Fruit fly (Drosophila melanogaster) whole organism, embryonic: ENCODE measurements around the gene alpha-PheRS.

ENCODE experiments used
- Ada2b ChIP-seq: fragments of 200-800 bp; sonication (Bioruptor generic); IDR thresholded peaks from 2 replicates; pipeline ENCODE4 v1.3.6; 2022; ENCODE audit warnings: missing biosample characterization, missing genetic modification characterization
- Aef1 ChIP-seq: fragments of 200-800 bp; sonication (Bioruptor generic); IDR thresholded peaks from 3 replicates; pipeline ENCODE4 v1.3.6; 2022; ENCODE audit warnings: missing biosample characterization, missing genetic modification characterization
- Awh ChIP-seq: fragments of 200-800 bp; sonication (Bioruptor generic); IDR thresholded peaks from 2 replicates; pipeline ENCODE4, ENCODE4 v1.3.6; 2022; ENCODE audit warnings: missing biosample characterization, missing genetic modification characterization
- CG1024 ChIP-seq: fragments of 200-800 bp; sonication (Bioruptor generic); IDR thresholded peaks from 2 replicates; pipeline ENCODE4 v1.3.6; 2022; ENCODE audit warnings: missing biosample characterization, missing genetic modification characterization
- CG10274 ChIP-seq: fragments of 200-800 bp; sonication (Bioruptor generic); optimal IDR thresholded peaks from 3 replicates; lab custom pipeline; 2017; ENCODE audit warnings: missing biosample characterization, mild to moderate bottlenecking, missing genetic modification characterization
- CG10431 ChIP-seq: fragments of 200-800 bp; sonication (Bioruptor generic); optimal IDR thresholded peaks from 3 replicates; lab custom pipeline; 2018; ENCODE audit warnings: missing biosample characterization, mild to moderate bottlenecking, missing genetic modification characterization
- CG14965 ChIP-seq: fragments of 200-800 bp; sonication (Bioruptor generic); optimal IDR thresholded peaks from 2 replicates; lab custom pipeline; 2016; ENCODE audit warnings: missing biosample characterization, missing genetic modification characterization, borderline replicate concordance
- CG3065 ChIP-seq: fragments of 200-800 bp; sonication (Bioruptor generic); optimal IDR thresholded peaks from 2 replicates; lab custom pipeline; 2016; ENCODE audit warnings: missing biosample characterization, missing genetic modification characterization
- CG4854 ChIP-seq: fragments of 200-800 bp; sonication (Bioruptor generic); optimal IDR thresholded peaks from 2 replicates; lab custom pipeline; 2016; ENCODE audit warnings: missing biosample characterization, missing genetic modification characterization, inconsistent platforms
- CG6654 ChIP-seq: fragments of 200-800 bp; sonication (Bioruptor generic); optimal IDR thresholded peaks from 2 replicates; lab custom pipeline; 2017; ENCODE audit warnings: missing biosample characterization, mild to moderate bottlenecking, missing genetic modification characterization
- CG6683 ChIP-seq: fragments of 200-800 bp; sonication (Bioruptor generic); optimal IDR thresholded peaks from 2 replicates; lab custom pipeline; 2017; ENCODE audit warnings: missing biosample characterization, mild to moderate bottlenecking, missing genetic modification characterization, missing genetic modification reagents
- CG7556 ChIP-seq: fragments of 200-800 bp; sonication (Bioruptor generic); optimal IDR thresholded peaks from 2 replicates; lab custom pipeline; 2017; ENCODE audit warnings: missing biosample characterization, mild to moderate bottlenecking, missing genetic modification characterization
- CG7963 ChIP-seq: fragments of 200-800 bp; sonication (Bioruptor generic); IDR thresholded peaks from 3 replicates; pipeline ENCODE4 v1.3.6; 2022; ENCODE audit warnings: missing biosample characterization, missing genetic modification characterization; ENCODE audit not compliant: partially characterized antibody
- CG8359 ChIP-seq: fragments of 200-800 bp; sonication (Bioruptor generic); optimal IDR thresholded peaks from 2 replicates; lab custom pipeline; 2017; ENCODE audit warnings: missing biosample characterization, mild to moderate bottlenecking, missing genetic modification characterization, borderline replicate concordance
- CG9797 ChIP-seq: fragments of 200-800 bp; sonication (Bioruptor generic); optimal IDR thresholded peaks from 3 replicates; lab custom pipeline; 2018; ENCODE audit warnings: missing biosample characterization, mild to moderate bottlenecking, missing genetic modification characterization
- Dad ChIP-seq: fragments of 200-800 bp; sonication (Bioruptor generic); optimal IDR thresholded peaks from 3 replicates; lab custom pipeline; 2016; ENCODE audit warnings: missing biosample characterization, missing genetic modification characterization
- Dek ChIP-seq: fragments of 200-800 bp; sonication (Bioruptor generic); optimal IDR thresholded peaks from 3 replicates; lab custom pipeline; 2019; ENCODE audit warnings: missing biosample characterization, mild to moderate bottlenecking, missing genetic modification characterization, moderate library complexity
- Dip3 ChIP-seq: fragments of 200-800 bp; sonication (Bioruptor generic); optimal IDR thresholded peaks from 3 replicates; lab custom pipeline; 2016; ENCODE audit warnings: missing biosample characterization, missing genetic modification characterization
- ERR ChIP-seq: fragments of 200-800 bp; sonication (Bioruptor generic); optimal IDR thresholded peaks from 2 replicates; lab custom pipeline; 2016; ENCODE audit warnings: missing biosample characterization, missing genetic modification characterization
- Ets65A ChIP-seq: fragments of 200-800 bp; sonication (Bioruptor generic); peaks from one replicate; lab custom pipeline; 2016; ENCODE audit warnings: missing biosample characterization, missing genetic modification characterization
- Fer1 ChIP-seq: fragments of 200-800 bp; sonication (Bioruptor generic); optimal IDR thresholded peaks from 2 replicates; lab custom pipeline; 2017; ENCODE audit warnings: missing biosample characterization, mild to moderate bottlenecking, missing genetic modification characterization
- Lhr ChIP-seq: fragments of 200-800 bp; sonication (Bioruptor generic); optimal IDR thresholded peaks from 3 replicates; lab custom pipeline; 2017; ENCODE audit warnings: mild to moderate bottlenecking, missing biosample characterization, missing genetic modification reagents, missing genetic modification characterization
- Lim3 ChIP-seq: fragments of 200-800 bp; sonication (Bioruptor generic); IDR thresholded peaks from 2 replicates; pipeline ENCODE4 v1.3.6; 2022; ENCODE audit warnings: missing biosample characterization, missing genetic modification characterization
- Max ChIP-seq: fragments of 200-800 bp; sonication (Bioruptor generic); optimal IDR thresholded peaks from 2 replicates; lab custom pipeline; 2016; ENCODE audit warnings: missing biosample characterization, mild to moderate bottlenecking, missing genetic modification characterization
- Mrtf ChIP-seq: fragments of 200-800 bp; sonication (Bioruptor generic); IDR thresholded peaks from 3 replicates; pipeline ENCODE4 v1.3.6; 2022; ENCODE audit warnings: missing biosample characterization, missing genetic modification characterization
- PHDP ChIP-seq: fragments of 200-800 bp; sonication (Bioruptor generic); optimal IDR thresholded peaks from 3 replicates; lab custom pipeline; 2018; ENCODE audit warnings: missing biosample characterization, mild to moderate bottlenecking, missing genetic modification characterization, moderate library complexity
- Poxn ChIP-seq: fragments of 200-800 bp; sonication (Bioruptor generic); IDR thresholded peaks from 2 replicates; pipeline ENCODE4 v1.3.6; 2022; ENCODE audit warnings: missing biosample characterization, missing genetic modification characterization
- Ptx1 ChIP-seq: fragments of 200-800 bp; sonication (Bioruptor generic); IDR thresholded peaks from 2 replicates; pipeline ENCODE4 v1.3.6; 2022; ENCODE audit warnings: missing biosample characterization, missing genetic modification characterization
- Ravus ChIP-seq: fragments of 200-800 bp; sonication (Bioruptor generic); IDR thresholded peaks from 2 replicates; pipeline ENCODE4 v1.3.6; 2022; ENCODE audit warnings: missing biosample characterization, missing genetic modification characterization
- Scr ChIP-seq: fragments of 200-800 bp; sonication (Bioruptor generic); IDR thresholded peaks from 2 replicates; pipeline ENCODE4 v1.3.6; 2022; ENCODE audit warnings: missing biosample characterization, missing genetic modification characterization; ENCODE audit not compliant: partially characterized antibody
- Xrp1 ChIP-seq: fragments of 200-800 bp; sonication (Bioruptor generic); IDR thresholded peaks from 2 replicates; pipeline ENCODE4 v1.3.6; 2022; ENCODE audit warnings: missing biosample characterization, missing genetic modification characterization
- ab ChIP-seq: fragments of 200-800 bp; sonication (Bioruptor generic); optimal IDR thresholded peaks from 2 replicates; lab custom pipeline; 2016; ENCODE audit warnings: missing biosample characterization, missing genetic modification characterization
- ap ChIP-seq: fragments of 200-800 bp; sonication (Bioruptor generic); IDR thresholded peaks from 2 replicates; pipeline ENCODE4 v1.3.6; 2022; ENCODE audit warnings: missing biosample characterization, missing genetic modification characterization
- bab2 ChIP-seq: fragments of 200-800 bp; sonication (Bioruptor generic); optimal IDR thresholded peaks from 2 replicates; lab custom pipeline; 2016; ENCODE audit warnings: missing biosample characterization, missing genetic modification characterization
- bigmax ChIP-seq: fragments of 200-800 bp; sonication (Bioruptor generic); optimal IDR thresholded peaks from 2 replicates; lab custom pipeline; 2018; ENCODE audit warnings: missing biosample characterization, mild to moderate bottlenecking, missing genetic modification characterization
- disco-r ChIP-seq: fragments of 200-800 bp; sonication (Bioruptor generic); optimal IDR thresholded peaks from 2 replicates; lab custom pipeline; 2016; ENCODE audit warnings: missing biosample characterization, missing genetic modification characterization
- fd64A ChIP-seq: fragments of 200-800 bp; sonication (Bioruptor generic); optimal IDR thresholded peaks from 3 replicates; lab custom pipeline; 2018; ENCODE audit warnings: missing biosample characterization, mild to moderate bottlenecking, missing genetic modification characterization
- fru ChIP-seq: fragments of >200 bp; optimal IDR thresholded peaks from 2 replicates; lab custom pipeline; 2017
- gce ChIP-seq: fragments of 200-800 bp; sonication (Bioruptor generic); IDR thresholded peaks from 3 replicates; pipeline ENCODE4 v1.3.6; 2022; ENCODE audit warnings: missing biosample characterization, missing genetic modification characterization
- gfzf ChIP-seq: fragments of 200-800 bp; sonication (Bioruptor generic); optimal IDR thresholded peaks from 2 replicates; lab custom pipeline; 2016; ENCODE audit warnings: missing biosample characterization, mild to moderate bottlenecking, missing genetic modification characterization, moderate library complexity
- gsb-n ChIP-seq: fragments of 200-800 bp; sonication (Bioruptor generic); optimal IDR thresholded peaks from 3 replicates; lab custom pipeline; 2018; ENCODE audit warnings: missing biosample characterization, mild to moderate bottlenecking, missing genetic modification characterization
- ham ChIP-seq: fragments of 200-800 bp; sonication (Bioruptor generic); IDR thresholded peaks from 2 replicates; pipeline ENCODE4 v1.3.6; 2022; ENCODE audit warnings: missing biosample characterization, missing genetic modification characterization
- mld ChIP-seq: fragments of 200-800 bp; sonication (Bioruptor generic); IDR thresholded peaks from 3 replicates; pipeline ENCODE4 v1.3.6; 2022; ENCODE audit warnings: missing biosample characterization, missing genetic modification characterization; ENCODE audit not compliant: partially characterized antibody
- oc ChIP-seq: fragments of 200-800 bp; sonication (Bioruptor generic); optimal IDR thresholded peaks from 2 replicates; lab custom pipeline; 2018; ENCODE audit warnings: missing biosample characterization, mild to moderate bottlenecking, missing genetic modification characterization, moderate library complexity
- org-1 ChIP-seq: fragments of 200-800 bp; sonication (Bioruptor generic); optimal IDR thresholded peaks from 2 replicates; lab custom pipeline; 2017; ENCODE audit warnings: missing biosample characterization, missing genetic modification characterization
- sens-2 ChIP-seq: fragments of 200-800 bp; sonication (Bioruptor generic); IDR thresholded peaks from 2 replicates; pipeline ENCODE4 v1.3.6; 2022; ENCODE audit warnings: missing biosample characterization, missing genetic modification characterization
- seq ChIP-seq: fragments of 200-800 bp; sonication (Bioruptor generic); IDR thresholded peaks from 2 replicates; pipeline ENCODE4 v1.3.6; 2022; ENCODE audit warnings: missing biosample characterization, missing genetic modification characterization
- slp2 ChIP-seq: fragments of 200-800 bp; sonication (Bioruptor generic); optimal IDR thresholded peaks from 2 replicates; lab custom pipeline; 2016; ENCODE audit warnings: missing biosample characterization, missing genetic modification characterization
- sug ChIP-seq: fragments of 200-800 bp; optimal IDR thresholded peaks from 2 replicates; lab custom pipeline; 2019; ENCODE audit warnings: missing biosample characterization, mild to moderate bottlenecking, missing genetic modification characterization, moderate library complexity
- tin ChIP-seq: fragments of 200-800 bp; sonication (Bioruptor generic); optimal IDR thresholded peaks from 3 replicates; lab custom pipeline; 2016; ENCODE audit warnings: missing biosample characterization, missing genetic modification characterization
- vnd ChIP-seq: fragments of 200-800 bp; sonication (Bioruptor generic); IDR thresholded peaks from 3 replicates; pipeline ENCODE4 v1.3.6; 2022; ENCODE audit warnings: missing biosample characterization, missing genetic modification characterization; ENCODE audit not compliant: partially characterized antibody
- zfh1 ChIP-seq: fragments of 200-800 bp; sonication (Bioruptor generic); IDR thresholded peaks from 3 replicates; pipeline ENCODE4 v1.3.6; 2022; ENCODE audit warnings: missing biosample characterization, missing genetic modification characterization

alpha-PheRS gene

dm6 chrX:8157294-8157693 is 11.9 kb upstream of the alpha-PheRS start, which contains the start of the genes Traf6 and GIIIspla2:
Traf6 (minus strand) TSS chrX:8157386.
GIIIspla2 (plus strand) TSS chrX:8157628.
- TF ChIP-seq CG7556 (GFP tag; lab: Kevin White, UChicago), result peak; percentile 63
- peak; percentile 56 for TF ChIP-seq seq (GFP tag; lab: Robert Waterston, UW)
- peak; percentile 52 for TF ChIP-seq ap (GFP tag; lab: Robert Waterston, UW)
- no peak for TF ChIP-seq bigmax (GFP tag; lab: Kevin White, UChicago)
- TF ChIP-seq gsb-n (tag; lab: Kevin White, UChicago), result no peak
- TF ChIP-seq vnd, result no peak
- 0 out of 3 replicates have a peak, but pooled peaks have one; percentile 14 for TF ChIP-seq gce
- peak; percentile 68 for TF ChIP-seq tin (GFP tag; lab: Kevin White, UChicago)
- peak; percentile 45; the same call in 2 of the 3 replicates for TF ChIP-seq Aef1 (GFP tag; lab: Robert Waterston, UW)
- TF ChIP-seq Xrp1 (GFP tag; lab: Robert Waterston, UW), result peak; percentile 81
- no peak for TF ChIP-seq oc (tag; lab: Kevin White, UChicago)
- no peak for TF ChIP-seq CG10431 (GFP tag; lab: Kevin White, UChicago)
- TF ChIP-seq Ets65A (GFP tag; lab: Kevin White, UChicago), result peak; percentile 97
- peak; percentile 29; the same call in 1 of the 2 replicates for TF ChIP-seq Poxn
- TF ChIP-seq fd64A (GFP tag; lab: Kevin White, UChicago), result peak; percentile 33
- peak; percentile 62 for TF ChIP-seq org-1
- TF ChIP-seq CG14965, result no peak
- peak; percentile 84 for TF ChIP-seq sug (tag; lab: Kevin White, UChicago)
- peak; percentile 46 for TF ChIP-seq CG4854 (GFP tag; lab: Kevin White, UChicago)
- TF ChIP-seq Awh (GFP tag; lab: Robert Waterston, UW), result no peak
- no peak for TF ChIP-seq mld (GFP tag; lab: Robert Waterston, UW)
- TF ChIP-seq CG6654 (GFP tag; lab: Kevin White, UChicago), result peak; percentile 25
- TF ChIP-seq sens-2 (GFP tag; lab: Robert Waterston, UW), result no peak
- TF ChIP-seq disco-r (GFP tag; lab: Kevin White, UChicago), result peak; percentile 31
- peak; percentile 36 for TF ChIP-seq CG6683 (GFP tag; lab: Kevin White, UChicago)
- peak; percentile 32 for TF ChIP-seq CG10274 (GFP tag; lab: Kevin White, UChicago)
- peak; percentile 68; the same call in 1 of the 3 replicates for TF ChIP-seq Mrtf (GFP tag; lab: Robert Waterston, UW)
- TF ChIP-seq CG8359 (GFP tag; lab: Kevin White, UChicago), result no peak
- TF ChIP-seq Ravus (GFP tag; lab: Robert Waterston, UW), result peak; percentile 7; the same call in 1 of the 2 replicates
- peak; percentile 65 for TF ChIP-seq Ada2b
- TF ChIP-seq CG3065 (GFP tag; lab: Kevin White, UChicago), result no peak
- no peak for TF ChIP-seq ab (GFP tag; lab: Kevin White, UChicago)
- TF ChIP-seq CG7963 (GFP tag; lab: Robert Waterston, UW), result no peak
- peak; percentile 49 for TF ChIP-seq Scr (GFP tag; lab: Robert Waterston, UW)
- peak; percentile 60 for TF ChIP-seq Dad (GFP tag; lab: Kevin White, UChicago)
- TF ChIP-seq Lim3 (GFP tag; lab: Robert Waterston, UW), result no peak
- TF ChIP-seq Lhr (GFP tag; lab: Kevin White, UChicago), result peak; percentile 54
- peak; percentile 67 for TF ChIP-seq Dek (tag; lab: Kevin White, UChicago)
- peak; percentile 74 for TF ChIP-seq bab2
- no peak for TF ChIP-seq ERR (GFP tag; lab: Kevin White, UChicago)
- TF ChIP-seq slp2 (GFP tag; lab: Kevin White, UChicago), result peak; percentile 25
- peak; percentile 80 for TF ChIP-seq Ptx1 (GFP tag; lab: Robert Waterston, UW)
- peak; percentile 27; the same call in 1 of the 2 replicates for TF ChIP-seq CG1024 (GFP tag; lab: Robert Waterston, UW)
- TF ChIP-seq Dip3 (GFP tag; lab: Kevin White, UChicago), result peak; percentile 77
- peak; percentile 67 for TF ChIP-seq Max (GFP tag; lab: Kevin White, UChicago)
- TF ChIP-seq ham (GFP tag; lab: Robert Waterston, UW), result peak; percentile 33; the same call in 1 of the 2 replicates
- peak; percentile 45 for TF ChIP-seq CG9797
- TF ChIP-seq Fer1, result peak; percentile 79
- peak; percentile 35 for TF ChIP-seq gfzf (GFP tag; lab: Kevin White, UChicago)
- TF ChIP-seq zfh1 (GFP tag; lab: Robert Waterston, UW), result peak; percentile 83
- no peak for TF ChIP-seq fru
- TF ChIP-seq PHDP (tag; lab: Kevin White, UChicago), result peak; percentile 80
